Worm (Caenorhabditis elegans) whole organism, L3 larva: Measurements from ENCODE around the gene gfi-1.

Source experiments
- R02D3.7 ChIP-seq: fragments of 150-350 bp; optimal IDR thresholded peaks from 2 replicates; lab custom pipeline; 2014; ENCODE audit warnings: missing biosample characterization, missing genetic modification characterization
- ceh-82 ChIP-seq: fragments of 150-350 bp; optimal IDR thresholded peaks from 2 replicates; lab custom pipeline; 2014; ENCODE audit warnings: missing biosample characterization, missing genetic modification characterization
- daf-12 ChIP-seq: fragments of 150-350 bp; optimal IDR thresholded peaks from 2 replicates; lab custom pipeline; 2014; ENCODE audit warnings: missing biosample characterization, missing genetic modification reagents, missing genetic modification characterization
- egl-27 ChIP-seq: sonication (generic microtip); optimal IDR thresholded peaks from 4 replicates; lab custom pipeline; 2017; ENCODE audit warnings: missing biosample characterization, missing genetic modification reagents, missing genetic modification characterization
- egl-5 ChIP-seq: fragments of 150-350 bp; optimal IDR thresholded peaks from 2 replicates; lab custom pipeline; 2017; ENCODE audit warnings: missing biosample characterization, missing genetic modification reagents, missing genetic modification characterization, inconsistent platforms
- elt-1 ChIP-seq: fragments of 150-350 bp; optimal IDR thresholded peaks from 2 replicates; lab custom pipeline; 2014; ENCODE audit warnings: missing biosample characterization, missing genetic modification characterization
- elt-2 ChIP-seq: sonication (generic microtip); optimal IDR thresholded peaks from 2 replicates; lab custom pipeline; 2016; ENCODE audit warnings: missing genetic modification reagents, mild to moderate bottlenecking, missing genetic modification characterization, missing compliant biosample characterization
- elt-3 ChIP-seq, 3 experiments: fragments of 150-350 bp in 1 of 3; sonication (generic microtip) in 2 of 3; optimal IDR thresholded peaks; 2 replicates in 2 of 3; 4 replicates in 1 of 3; lab custom pipeline; 2014 to 2017; ENCODE audit warnings: missing biosample characterization in 3 of 3, missing genetic modification characterization in 3 of 3
- eor-1 ChIP-seq, 2 experiments: fragments of 150-350 bp; optimal IDR thresholded peaks; 2 replicates each; lab custom pipeline; 2014 to 2018; ENCODE audit warnings: missing biosample characterization in 2 of 2, missing genetic modification characterization in 2 of 2
- fkh-2 ChIP-seq: fragments of 150-350 bp; optimal IDR thresholded peaks from 2 replicates; lab custom pipeline; 2014; ENCODE audit warnings: missing biosample characterization, missing genetic modification reagents, missing genetic modification characterization
- hmg-11 ChIP-seq: sonication (generic microtip); optimal IDR thresholded peaks from 2 replicates; lab custom pipeline; 2016; ENCODE audit warnings: missing genetic modification characterization, missing compliant biosample characterization
- jun-1 ChIP-seq: fragments of 150-350 bp; optimal IDR thresholded peaks from 2 replicates; lab custom pipeline; 2014; ENCODE audit warnings: missing biosample characterization, missing genetic modification reagents, missing genetic modification characterization
- lin-39 ChIP-seq: fragments of 150-350 bp; optimal IDR thresholded peaks from 2 replicates; lab custom pipeline; 2018; ENCODE audit warnings: missing biosample characterization, missing genetic modification reagents, missing genetic modification characterization
- lsy-12 ChIP-seq: sonication (generic microtip); optimal IDR thresholded peaks from 2 replicates; lab custom pipeline; 2016; ENCODE audit warnings: mild to moderate bottlenecking, missing genetic modification characterization, missing compliant biosample characterization
- mdl-1 ChIP-seq: fragments of 150-350 bp; optimal IDR thresholded peaks from 2 replicates; lab custom pipeline; 2014; ENCODE audit warnings: missing biosample characterization, missing genetic modification characterization
- nfya-1 ChIP-seq: sonication (generic microtip); optimal IDR thresholded peaks from 2 replicates; lab custom pipeline; 2017; ENCODE audit warnings: missing genetic modification characterization, mild to moderate bottlenecking, missing compliant biosample characterization, antibody characterized with exemption, moderate library complexity; ENCODE audit not compliant: insufficient read depth
- nhr-23 ChIP-seq: fragments of 150-350 bp; optimal IDR thresholded peaks from 2 replicates; lab custom pipeline; 2014; ENCODE audit warnings: missing biosample characterization, missing genetic modification reagents, missing genetic modification characterization
- nhr-25 ChIP-seq: sonication (generic microtip); optimal IDR thresholded peaks from 2 replicates; lab custom pipeline; 2017; ENCODE audit warnings: missing biosample characterization, missing genetic modification characterization
- nhr-28 ChIP-seq: fragments of 150-350 bp; optimal IDR thresholded peaks from 2 replicates; lab custom pipeline; 2014; ENCODE audit warnings: missing biosample characterization, missing genetic modification characterization
- nhr-43 ChIP-seq: sonication (generic microtip); optimal IDR thresholded peaks from 2 replicates; lab custom pipeline; 2016; ENCODE audit warnings: mild to moderate bottlenecking, missing genetic modification characterization, missing compliant biosample characterization; ENCODE audit not compliant: poor library complexity, severe bottlenecking
- nhr-67 ChIP-seq: fragments of 150-350 bp; optimal IDR thresholded peaks from 2 replicates; lab custom pipeline; 2014; ENCODE audit warnings: missing biosample characterization, missing genetic modification characterization
- pha-4 ChIP-seq: fragments of 150-350 bp; optimal IDR thresholded peaks from 2 replicates; lab custom pipeline; 2014; ENCODE audit warnings: missing biosample characterization, missing genetic modification reagents, missing genetic modification characterization
- pqm-1 ChIP-seq: fragments of 150-350 bp; optimal IDR thresholded peaks from 2 replicates; lab custom pipeline; 2017; ENCODE audit warnings: missing biosample characterization, missing genetic modification characterization, inconsistent platforms
- sea-2 ChIP-seq: fragments of 150-350 bp; sonication (generic microtip); optimal IDR thresholded peaks from 4 replicates; lab custom pipeline; 2014; ENCODE audit warnings: missing biosample characterization, missing genetic modification reagents, missing genetic modification characterization
- tbx-2 ChIP-seq: sonication (generic microtip); optimal IDR thresholded peaks from 2 replicates; lab custom pipeline; 2016; ENCODE audit warnings: mild to moderate bottlenecking, missing genetic modification characterization, missing compliant biosample characterization
- unc-39 ChIP-seq: sonication (generic microtip); optimal IDR thresholded peaks from 4 replicates; lab custom pipeline; 2017; ENCODE audit warnings: missing biosample characterization, missing genetic modification characterization

gfi-1 gene

ce11 chrV:6359522-6359921 lies 40.2 kb downstream of the gfi-1 start:
- TF ChIP-seq nhr-25 (tag; lab: Kevin White, UChicago) (no peak), pha-4 (peak; percentile 83)

DNA sequence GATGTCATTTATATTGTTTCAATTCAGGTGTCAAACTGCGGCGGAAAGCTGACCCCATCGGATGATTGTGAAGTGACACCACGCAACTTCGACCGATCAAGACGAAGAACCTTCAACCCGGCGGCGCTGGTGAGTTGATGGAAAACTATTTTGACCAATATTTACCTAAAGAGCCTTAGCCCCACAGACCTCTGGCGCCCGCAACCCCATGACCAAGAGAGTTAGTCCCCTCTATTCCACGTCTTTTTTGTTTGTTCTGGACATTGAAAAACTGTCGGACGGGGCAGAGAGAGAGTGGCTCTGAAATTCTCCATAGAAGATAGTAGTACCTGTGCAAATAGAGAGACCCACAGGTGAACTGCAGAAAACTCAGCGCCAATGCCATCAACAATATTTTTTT lies 41.0 kb downstream of the gfi-1 start:
- TF ChIP-seq pha-4 (peak; percentile 80), unc-39 (no peak)
- TF ChIP-seq, all 47 proteins: peak for 1

DNA sequence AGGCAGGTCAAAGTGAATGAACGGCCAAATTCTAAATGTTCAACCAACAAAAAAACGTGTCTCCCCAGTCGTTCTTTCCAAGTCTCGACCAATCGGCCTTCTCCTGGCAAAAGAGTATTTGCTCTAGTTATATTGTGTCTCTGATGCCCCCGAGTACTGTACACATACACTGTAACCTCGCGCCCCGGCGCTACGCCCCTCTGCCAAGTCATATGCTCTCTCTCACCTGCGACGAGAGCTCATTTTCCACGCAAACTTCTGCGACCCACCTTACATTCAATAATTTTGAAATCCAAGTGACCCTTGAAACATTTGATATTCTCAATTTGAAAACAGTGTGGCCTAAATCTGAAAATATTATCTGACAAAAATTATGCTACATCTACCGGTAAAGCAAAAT lies 42.5 kb downstream of the gfi-1 start:
- TF ChIP-seq pqm-1 (tag; lab: Kevin White, UChicago) = no peak
- no peak for TF ChIP-seq nhr-67 (tag; lab: Kevin White, UChicago)
- peak; percentile 74 for TF ChIP-seq pha-4
- TF ChIP-seq, all 47 proteins: peak for 1

- TF ChIP-seq hmg-11 (tag; lab: Kevin White, UChicago) = no peak
- TF ChIP-seq pha-4 = peak; percentile 19
- no peak for TF ChIP-seq egl-27 (tag; lab: Kevin White, UChicago)
- TF ChIP-seq fkh-2 (tag; lab: Kevin White, UChicago) = no peak
- no peak for TF ChIP-seq mdl-1 (tag; lab: Kevin White, UChicago)
- TF ChIP-seq pqm-1 (tag; lab: Kevin White, UChicago) = peak; percentile 90
- peak; percentile 13 for TF ChIP-seq jun-1
- peak; percentile 94 for TF ChIP-seq elt-2 (tag; lab: Kevin White, UChicago)
- no peak for TF ChIP-seq ceh-82
- TF ChIP-seq R02D3.7 (tag; lab: Kevin White, UChicago) = no peak
- no peak for TF ChIP-seq daf-12 (tag; lab: Kevin White, UChicago)
- TF ChIP-seq nhr-28 (tag; lab: Kevin White, UChicago) = no peak
Observed at ce11 chrV:6355975-6356441, 43.7 kb downstream of the gfi-1 start, which contains the start of gene bcl-11. TSS of gene bcl-11 (plus strand) at chrV:6356025.

DNA sequence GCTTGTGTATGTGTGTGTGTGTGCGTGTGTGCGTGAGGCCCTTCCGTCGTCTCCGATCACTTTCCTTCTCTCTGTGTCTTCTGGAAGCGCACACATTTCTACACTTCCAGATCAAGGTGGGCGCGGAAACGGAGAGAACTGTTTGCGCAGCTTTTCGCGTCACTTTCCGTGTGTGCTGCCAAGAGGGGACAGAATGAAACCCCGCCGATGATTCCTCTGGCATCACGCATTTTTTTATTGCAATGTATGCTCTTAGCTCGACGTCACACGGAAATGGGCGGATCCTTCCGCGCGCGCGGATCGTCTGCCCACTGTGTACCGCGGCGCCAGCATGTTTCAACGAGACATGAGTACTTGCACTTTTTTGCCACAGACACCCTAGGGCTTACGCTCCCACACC lies 44.3 kb downstream of the gfi-1 start:
- TF ChIP-seq eor-1 (tag; optimal IDR thresholded peaks at IDR 0.05; lab: Kevin White, UChicago) (no peak), ceh-82 (no peak), elt-3 (tag; optimal IDR thresholded peaks at IDR 0.05; lab: Kevin White, UChicago) (no peak), pha-4 (peak; percentile 7)

DNA sequence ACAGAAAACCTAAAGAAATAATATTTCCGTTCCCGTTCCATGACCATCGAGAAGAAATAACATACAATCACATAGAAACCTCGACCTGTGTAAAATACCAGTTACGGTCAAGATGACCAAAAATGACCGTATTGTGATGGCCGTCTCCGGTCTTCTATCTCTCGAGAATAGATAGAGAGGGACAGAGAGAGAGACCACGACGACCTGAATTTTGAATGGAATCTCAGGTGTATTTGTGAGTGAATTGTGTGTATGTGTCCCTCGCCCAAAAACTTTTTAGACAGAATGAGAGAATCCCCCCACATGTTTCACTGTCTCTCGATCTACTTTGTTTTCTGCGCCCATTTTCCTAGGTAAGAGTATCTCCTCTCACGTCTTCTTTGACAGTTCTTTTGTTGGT lies 44.9 kb downstream of the gfi-1 start:
- no peak for TF ChIP-seq lin-39 (tag; lab: Kevin White, UChicago)
- no peak for TF ChIP-seq pha-4
- no peak for TF ChIP-seq hmg-11 (tag; lab: Kevin White, UChicago)
- no peak for TF ChIP-seq egl-5 (tag; lab: Kevin White, UChicago)
- no peak for TF ChIP-seq sea-2 (GFP tag; lab: Kevin White, UChicago)
- no peak for TF ChIP-seq elt-1 (tag; lab: Kevin White, UChicago)
- peak; percentile 28 for TF ChIP-seq nhr-23 (tag; lab: Kevin White, UChicago)
- TF ChIP-seq nfya-1 = no peak

DNA sequence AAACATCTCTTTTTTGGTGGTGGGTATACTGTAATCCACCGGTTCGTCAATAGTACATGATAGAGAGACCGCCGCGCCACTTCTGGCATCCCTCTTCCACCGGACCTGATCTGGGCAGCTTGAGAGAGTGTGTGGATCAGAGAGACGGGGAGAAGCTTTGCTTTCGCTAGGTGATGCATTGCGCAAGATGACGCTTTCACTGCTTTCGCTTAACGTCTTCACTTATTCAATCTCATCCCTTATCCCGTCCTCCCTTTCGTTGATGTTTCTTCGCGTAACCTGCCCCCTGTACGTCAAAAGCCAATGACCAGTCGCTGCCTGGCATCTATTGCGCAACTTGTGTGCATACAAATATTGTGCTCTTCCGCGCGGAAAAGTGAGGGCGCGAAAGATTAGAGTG lies 45.5 kb downstream of the gfi-1 start:
- TF ChIP-seq nhr-23 (tag; lab: Kevin White, UChicago) = peak; percentile 76
- TF ChIP-seq sea-2 (GFP tag; lab: Kevin White, UChicago) = no peak
- TF ChIP-seq lsy-12 = no peak
- peak; percentile 95 for TF ChIP-seq nhr-43 (tag; lab: Kevin White, UChicago)
- peak; percentile 96 for TF ChIP-seq nhr-25 (tag; lab: Kevin White, UChicago)
- peak; percentile 51 for TF ChIP-seq tbx-2
- peak; percentile 37 for TF ChIP-seq nfya-1
- peak in 1 of 3 experiments; percentile 28 for TF ChIP-seq elt-3 (tag; optimal IDR thresholded peaks at IDR 0.05; lab: Kevin White, UChicago)

- TF ChIP-seq elt-1 (tag; lab: Kevin White, UChicago) (peak; percentile 4), egl-27 (tag; lab: Kevin White, UChicago) (no peak), nhr-25 (tag; lab: Kevin White, UChicago) (peak; percentile 79)
Observed at ce11 chrV:6353182-6353780, 46.5 kb downstream of the gfi-1 start.
